Fruit fly (Drosophila melanogaster): Measurements from ENCODE around the gene CG5021.

- no peak for TF ChIP-seq CG8478 (optimal IDR thresholded peaks at IDR 0.05)
- no peak for TF ChIP-seq CTCF (optimal IDR thresholded peaks at IDR 0.05)
These were observed at the start of gene CG5021, which contains the start of gene CG5653 for dm6 chr3L:8966324-8967011.

Data from S2 (cell line).